Worm (Caenorhabditis elegans) whole organism, mixed stage, embryonic: Measurements from ENCODE around the gene Y43F8C.6.

ENCODE experiments used
- M03D4.4 ChIP-seq: sonication (generic microtip); optimal IDR thresholded peaks from 2 replicates; lab custom pipeline; 2017; ENCODE audit warnings: mild to moderate bottlenecking, missing genetic modification characterization, missing compliant biosample characterization
- bed-3 ChIP-seq: fragments of 200-800 bp; sonication (Bioruptor generic); optimal IDR thresholded peaks from 3 replicates; lab custom pipeline; 2018; ENCODE audit warnings: mild to moderate bottlenecking, missing genetic modification characterization, moderate library complexity, missing compliant biosample characterization
- blmp-1 ChIP-seq: fragments of 150-350 bp; optimal IDR thresholded peaks from 2 replicates; lab custom pipeline; 2014; ENCODE audit warnings: missing biosample characterization, missing genetic modification characterization
- ceh-39 ChIP-seq: fragments of 150-350 bp; optimal IDR thresholded peaks from 2 replicates; lab custom pipeline; 2014; ENCODE audit warnings: missing biosample characterization, missing genetic modification characterization
- ceh-43 ChIP-seq: fragments of 200-800 bp; sonication (Bioruptor generic); optimal IDR thresholded peaks from 2 replicates; lab custom pipeline; 2018; ENCODE audit warnings: mild to moderate bottlenecking, missing genetic modification characterization, moderate library complexity, missing compliant biosample characterization
- ceh-83 ChIP-seq: fragments of 200-800 bp; sonication (Bioruptor generic); optimal IDR thresholded peaks from 2 replicates; lab custom pipeline; 2018; ENCODE audit warnings: mild to moderate bottlenecking, missing genetic modification characterization, missing compliant biosample characterization
- ces-1 ChIP-seq: fragments of 150-350 bp; optimal IDR thresholded peaks from 2 replicates; lab custom pipeline; 2014; ENCODE audit warnings: missing biosample characterization, missing genetic modification reagents, missing genetic modification characterization
- cnd-1 ChIP-seq: fragments of 200-800 bp; sonication (Bioruptor generic); optimal IDR thresholded peaks from 2 replicates; lab custom pipeline; 2018; ENCODE audit warnings: mild to moderate bottlenecking, missing genetic modification characterization, missing compliant biosample characterization
- drap-1 ChIP-seq: fragments of 200-800 bp; sonication (Bioruptor generic); optimal IDR thresholded peaks from 3 replicates; lab custom pipeline; 2018; ENCODE audit warnings: mild to moderate bottlenecking, missing genetic modification characterization, missing compliant biosample characterization
- elt-1 ChIP-seq: sonication (generic microtip); optimal IDR thresholded peaks from 2 replicates; lab custom pipeline; 2017; ENCODE audit warnings: missing genetic modification characterization, mild to moderate bottlenecking, missing compliant biosample characterization, antibody characterized with exemption, moderate library complexity, borderline replicate concordance; ENCODE audit not compliant: insufficient read depth
- flh-1 ChIP-seq: fragments of 200-800 bp; sonication (Bioruptor generic); optimal IDR thresholded peaks from 2 replicates; lab custom pipeline; 2018; ENCODE audit warnings: mild to moderate bottlenecking, missing genetic modification characterization, moderate library complexity, missing compliant biosample characterization
- hlh-1 ChIP-seq: fragments of 150-350 bp; optimal IDR thresholded peaks from 2 replicates; lab custom pipeline; 2014; ENCODE audit warnings: missing biosample characterization, missing genetic modification reagents, missing genetic modification characterization
- lin-32 ChIP-seq: fragments of 200-800 bp; sonication (Bioruptor generic); optimal IDR thresholded peaks from 2 replicates; lab custom pipeline; 2018; ENCODE audit warnings: mild to moderate bottlenecking, missing genetic modification characterization, missing compliant biosample characterization
- lsy-2 ChIP-seq: fragments of 150-350 bp; optimal IDR thresholded peaks from 2 replicates; lab custom pipeline; 2014; ENCODE audit warnings: missing biosample characterization, missing genetic modification characterization
- mab-5 ChIP-seq: fragments of 150-350 bp; optimal IDR thresholded peaks from 2 replicates; lab custom pipeline; 2014; ENCODE audit warnings: missing biosample characterization, missing genetic modification characterization
- mep-1 ChIP-seq: fragments of 150-350 bp; optimal IDR thresholded peaks from 2 replicates; lab custom pipeline; 2017; ENCODE audit warnings: missing biosample characterization, missing genetic modification reagents, missing genetic modification characterization, inconsistent platforms
- mls-2 ChIP-seq: sonication (generic microtip); optimal IDR thresholded peaks from 2 replicates; lab custom pipeline; 2016; ENCODE audit warnings: mild to moderate bottlenecking, missing genetic modification characterization, moderate library complexity, missing compliant biosample characterization
- nhr-12 ChIP-seq: fragments of 150-350 bp; optimal IDR thresholded peaks from 2 replicates; lab custom pipeline; 2014; ENCODE audit warnings: missing biosample characterization, missing genetic modification characterization
- nhr-2 ChIP-seq: fragments of 150-350 bp; optimal IDR thresholded peaks from 2 replicates; lab custom pipeline; 2014; ENCODE audit warnings: missing biosample characterization, missing genetic modification characterization
- nhr-237 ChIP-seq: fragments of 150-350 bp; optimal IDR thresholded peaks from 2 replicates; lab custom pipeline; 2014; ENCODE audit warnings: missing biosample characterization, missing genetic modification characterization
- nhr-28 ChIP-seq: fragments of 150-350 bp; optimal IDR thresholded peaks from 2 replicates; lab custom pipeline; 2014; ENCODE audit warnings: missing biosample characterization, missing genetic modification characterization
- nhr-76 ChIP-seq: sonication (generic microtip); optimal IDR thresholded peaks from 2 replicates; lab custom pipeline; 2017; ENCODE audit warnings: missing biosample characterization, missing genetic modification characterization
- sem-2 ChIP-seq: fragments of 200-800 bp; sonication (Bioruptor generic); optimal IDR thresholded peaks from 2 replicates; lab custom pipeline; 2018; ENCODE audit warnings: mild to moderate bottlenecking, missing genetic modification characterization, missing compliant biosample characterization
- unc-120 ChIP-seq: sonication (generic microtip); optimal IDR thresholded peaks from 2 replicates; lab custom pipeline; 2017; ENCODE audit warnings: missing genetic modification characterization, missing compliant biosample characterization; ENCODE audit not compliant: poor library complexity, severe bottlenecking
- unc-39 ChIP-seq: fragments of 150-350 bp; optimal IDR thresholded peaks from 2 replicates; lab custom pipeline; 2014; ENCODE audit warnings: missing biosample characterization, missing genetic modification characterization
- unc-62 ChIP-seq: fragments of 150-350 bp; optimal IDR thresholded peaks from 2 replicates; lab custom pipeline; 2014; ENCODE audit warnings: missing biosample characterization, missing genetic modification reagents, missing genetic modification characterization
- zip-8 ChIP-seq: fragments of 150-350 bp; optimal IDR thresholded peaks from 2 replicates; lab custom pipeline; 2014; ENCODE audit warnings: missing biosample characterization, missing genetic modification characterization

Gene Y43F8C.6

DNA sequence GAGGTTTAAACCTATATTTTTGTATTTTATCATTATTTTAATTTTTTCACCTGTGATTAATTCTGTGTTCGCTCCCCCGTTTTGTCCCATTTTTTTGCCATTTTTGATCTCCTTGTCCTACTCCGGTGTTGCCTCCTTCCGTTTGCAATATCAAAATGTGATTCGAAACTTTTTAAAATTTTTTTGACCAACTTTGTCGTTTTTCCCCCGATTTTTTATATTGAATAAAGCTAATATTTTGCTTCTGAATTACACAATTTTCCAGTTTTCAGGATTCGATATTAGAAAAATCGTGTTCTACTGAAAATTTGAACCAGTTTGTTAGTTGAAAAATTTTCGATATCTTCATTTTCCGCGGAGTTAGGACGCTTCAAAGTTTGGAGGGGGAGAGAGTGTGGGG is 34.8 kb downstream of the Y43F8C.6 start, which contains the start of gene nlp-25:
Gene nlp-25 (plus strand): TSS at position 301 of the 400 bp plus-strand sequence.
- TF ChIP-seq lin-32 (GFP tag; lab: Kevin White, UChicago) (no peak), nhr-2 (tag; lab: Kevin White, UChicago) (no peak), unc-39 (tag; lab: Kevin White, UChicago) (no peak), sem-2 (GFP tag; lab: Kevin White, UChicago) (no peak), unc-62 (GFP tag; lab: Kevin White, UChicago) (no peak), mep-1 (no peak), drap-1 (GFP tag; lab: Kevin White, UChicago) (no peak), nhr-237 (tag; lab: Kevin White, UChicago) (no peak), ceh-39 (tag; lab: Kevin White, UChicago) (no peak), cnd-1 (no peak), blmp-1 (tag; lab: Kevin White, UChicago) (no peak), bed-3 (GFP tag; lab: Kevin White, UChicago) (no peak)

DNA sequence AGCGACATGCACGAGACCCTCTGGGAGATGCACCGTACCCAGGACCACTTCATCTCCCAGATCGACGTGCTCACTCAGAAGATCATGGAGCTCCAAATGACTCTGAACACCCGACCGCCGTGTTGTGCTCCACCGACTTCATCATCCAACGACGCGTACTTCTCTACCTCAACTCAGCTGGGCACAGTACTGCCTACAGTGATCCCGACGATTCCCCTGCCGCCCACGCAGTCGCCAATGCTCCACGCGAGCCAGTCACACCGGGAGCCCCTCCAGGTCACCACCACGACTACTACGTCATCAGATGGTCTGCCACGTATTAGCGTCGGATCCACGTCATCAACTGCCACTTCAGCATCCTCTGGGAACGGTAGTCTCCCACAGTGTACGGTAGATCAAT is 35.3 kb downstream of the Y43F8C.6 start:
- TF ChIP-seq nhr-76 (no peak), nhr-12 (tag; lab: Kevin White, UChicago) (no peak), ceh-83 (no peak), mls-2 (no peak), ceh-43 (no peak), nhr-237 (tag; lab: Kevin White, UChicago) (no peak)

DNA sequence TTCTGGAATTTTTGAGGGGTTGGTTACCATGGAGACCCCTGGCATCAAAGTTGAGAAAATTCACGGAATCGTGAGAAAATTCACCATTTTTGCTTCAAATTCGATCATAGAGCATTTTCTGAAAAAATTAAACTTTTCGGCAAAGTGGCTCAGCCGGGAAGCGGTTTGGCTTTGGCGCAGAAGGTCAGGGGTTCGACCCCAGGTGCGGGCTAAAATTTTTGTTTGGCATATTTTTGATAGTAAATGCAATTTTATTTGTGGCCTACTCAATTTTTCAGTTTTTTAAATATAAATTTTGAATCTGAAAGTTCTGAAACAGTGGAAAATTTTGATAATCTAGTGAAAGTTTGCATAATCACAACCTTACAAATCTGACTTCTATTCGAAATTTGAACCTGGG is 41.6 kb downstream of the Y43F8C.6 start:
- TF ChIP-seq unc-120 (tag; lab: Kevin White, UChicago) (no peak), mab-5 (no peak), nhr-2 (tag; lab: Kevin White, UChicago) (no peak), flh-1 (GFP tag; lab: Kevin White, UChicago) (no peak), hlh-1 (no peak)

DNA sequence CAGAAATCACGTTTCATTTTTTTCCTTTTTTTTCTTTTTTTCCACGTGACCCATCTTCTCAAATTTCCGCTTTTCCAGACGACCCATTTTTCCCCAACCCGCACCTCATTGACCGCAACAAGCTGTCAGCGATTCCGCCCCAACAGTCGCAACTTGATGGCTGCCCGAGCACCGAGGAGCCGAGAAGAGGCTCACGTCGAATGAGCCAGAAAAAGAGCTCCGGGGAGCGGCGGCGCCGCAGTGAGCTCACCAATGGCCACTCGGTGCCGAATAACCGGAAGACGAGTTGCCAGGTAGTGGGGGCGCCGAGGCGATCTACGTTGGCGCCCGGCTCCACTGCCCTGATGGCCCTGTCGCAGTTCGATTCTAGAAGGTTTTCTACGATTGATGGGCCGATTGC is 49.9 kb downstream of the Y43F8C.6 start:
- no peak for TF ChIP-seq bed-3 (GFP tag; lab: Kevin White, UChicago)
- TF ChIP-seq ces-1, result no peak
- no peak for TF ChIP-seq unc-62 (GFP tag; lab: Kevin White, UChicago)
- no peak for TF ChIP-seq elt-1 (tag; lab: Kevin White, UChicago)
- TF ChIP-seq nhr-237 (tag; lab: Kevin White, UChicago), result no peak
- TF ChIP-seq M03D4.4, result no peak
- TF ChIP-seq zip-8 (tag; lab: Kevin White, UChicago), result no peak
- no peak for TF ChIP-seq lsy-2 (tag; lab: Kevin White, UChicago)
- TF ChIP-seq nhr-12 (tag; lab: Kevin White, UChicago), result no peak
- no peak for TF ChIP-seq nhr-28 (tag; lab: Kevin White, UChicago)
- no peak for TF ChIP-seq blmp-1 (tag; lab: Kevin White, UChicago)
- TF ChIP-seq mab-5, result no peak
